Worm (Caenorhabditis elegans) whole organism, young adult: Measurements from ENCODE around the gene F34D10.4.

ENCODE experiments used
- B0336.3 ChIP-seq: fragments of 200-800 bp; sonication (Bioruptor generic); IDR thresholded peaks from 2 replicates; pipeline ENCODE4 v1.3.6; 2022; ENCODE audit warnings: missing genetic modification characterization, missing compliant biosample characterization
- F33H1.4 ChIP-seq: fragments of 200-800 bp; sonication (Bioruptor generic); IDR thresholded peaks from 2 replicates; pipeline ENCODE4 v1.3.6; 2022; ENCODE audit warnings: missing genetic modification reagents, missing genetic modification characterization, missing compliant biosample characterization
- Y53F4B.3 ChIP-seq: fragments of 200-800 bp; sonication (Bioruptor generic); IDR thresholded peaks from 2 replicates; pipeline ENCODE4 v1.3.6; 2022; ENCODE audit warnings: missing genetic modification reagents, missing genetic modification characterization, missing compliant biosample characterization
- Y53G8AR.9 ChIP-seq: fragments of 200-800 bp; sonication (Bioruptor generic); conservative IDR thresholded peaks from 2 replicates; pipeline ENCODE4 v1.3.6; 2022; ENCODE audit warnings: missing genetic modification reagents, missing genetic modification characterization, missing compliant biosample characterization
- ama-1 ChIP-seq, 3 experiments: fragments of 150-350 bp in 1 of 3; sonication (generic microtip) in 2 of 3; optimal IDR thresholded peaks; 2 replicates each; lab custom pipeline; 2014 to 2018; ENCODE audit warnings: missing biosample characterization in 2 of 3, missing genetic modification characterization in 2 of 3, missing genetic modification reagents in 2 of 3
- aptf-3 ChIP-seq: fragments of 200-800 bp; sonication (Bioruptor generic); IDR thresholded peaks from 2 replicates; pipeline ENCODE4 v1.3.6; 2022; ENCODE audit warnings: missing genetic modification characterization, missing compliant biosample characterization
- atf-7 ChIP-seq: sonication (generic microtip); optimal IDR thresholded peaks from 2 replicates; lab custom pipeline; 2017; ENCODE audit warnings: mild to moderate bottlenecking, missing genetic modification characterization, missing compliant biosample characterization
- lin-54 ChIP-seq: fragments of 200-800 bp; sonication (Bioruptor generic); optimal IDR thresholded peaks from 2 replicates; lab custom pipeline; 2018; ENCODE audit warnings: mild to moderate bottlenecking, missing genetic modification characterization, missing compliant biosample characterization
- mes-4 ChIP-seq: sonication (generic microtip); optimal IDR thresholded peaks from 2 replicates; lab custom pipeline; 2016; ENCODE audit warnings: missing genotype, missing genetic modification characterization, missing compliant biosample characterization
- pha-4 ChIP-seq: fragments of 150-350 bp; sonication (generic microtip); optimal IDR thresholded peaks from 2 replicates; lab custom pipeline; 2014; ENCODE audit warnings: missing biosample characterization, missing genetic modification reagents, missing genetic modification characterization
- snpc-1.3 ChIP-seq: sonication (generic microtip); optimal IDR thresholded peaks from 2 replicates; lab custom pipeline; 2017; ENCODE audit warnings: missing genetic modification characterization, mild to moderate bottlenecking, missing compliant biosample characterization, antibody characterized with exemption, moderate library complexity, missing genotype, missing genetic modification reagents; ENCODE audit not compliant: insufficient read depth
- somi-1 ChIP-seq: fragments of 200-800 bp; sonication (Bioruptor generic); optimal IDR thresholded peaks from 2 replicates; lab custom pipeline; 2018; ENCODE audit warnings: mild to moderate bottlenecking, missing genetic modification characterization, missing compliant biosample characterization
- sptf-2 ChIP-seq: fragments of 200-800 bp; sonication (Bioruptor generic); optimal IDR thresholded peaks from 2 replicates; lab custom pipeline; 2018; ENCODE audit warnings: mild to moderate bottlenecking, missing genetic modification characterization, missing compliant biosample characterization
- ztf-22 ChIP-seq: fragments of 200-800 bp; sonication (Bioruptor generic); optimal IDR thresholded peaks from 2 replicates; lab custom pipeline; 2018; ENCODE audit warnings: mild to moderate bottlenecking, missing genetic modification characterization, moderate library complexity, missing compliant biosample characterization

DNA sequence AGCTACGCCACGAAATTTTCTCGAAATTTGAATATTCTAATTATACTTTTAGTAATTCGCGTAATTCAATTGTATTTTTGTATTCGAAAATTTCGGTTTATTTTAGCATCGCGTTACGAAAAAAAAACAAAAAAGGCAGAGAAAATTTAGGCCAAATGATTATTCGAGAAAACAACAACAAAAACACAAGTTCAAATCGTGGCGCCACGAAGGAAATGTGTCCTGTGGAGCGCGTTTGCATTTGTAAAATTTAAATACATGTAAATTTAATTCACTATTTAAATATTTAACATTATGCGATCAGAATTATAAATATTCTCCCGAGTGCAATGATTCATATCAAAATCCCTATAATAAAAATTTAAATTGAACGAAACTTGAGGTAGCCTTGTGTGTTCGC lies 12.7 kb upstream of the F34D10.4 start:
- TF ChIP-seq mes-4 (tag; lab: Kevin White, UChicago): no peak
- no peak for TF ChIP-seq pha-4
- TF ChIP-seq Y53G8AR.9: no peak
- TF ChIP-seq Y53F4B.3 (GFP tag; lab: Robert Waterston, UW): no peak
- no peak for TF ChIP-seq aptf-3
- peak; percentile 63 for TF ChIP-seq lin-54
- TF ChIP-seq somi-1: no peak
- no peak for TF ChIP-seq snpc-1.3 (tag; lab: Kevin White, UChicago)
- no peak for TF ChIP-seq B0336.3 (GFP tag; lab: Robert Waterston, UW)
- no peak for TF ChIP-seq ztf-22 (GFP tag; lab: Kevin White, UChicago)
- TF ChIP-seq atf-7: no peak
- no peak for TF ChIP-seq sptf-2
- no peak for TF ChIP-seq ama-1 (optimal IDR thresholded peaks at IDR 0.05; lab: Kevin White, UChicago)
- TF ChIP-seq ama-1 (GFP tag; optimal IDR thresholded peaks at IDR 0.05; lab: Kevin White, UChicago): peak in 1 of 2 experiments; percentile 12
- peak; percentile 54 for TF ChIP-seq F33H1.4 (GFP tag; lab: Robert Waterston, UW)
